Worm (Caenorhabditis elegans) whole organism, L4/young adult: Measurements from ENCODE around the gene C13G5.2.

Experiments used
- W03F9.2 ChIP-seq: fragments of 150-350 bp; optimal IDR thresholded peaks from 2 replicates; lab custom pipeline; 2014; ENCODE audit warnings: missing biosample characterization, missing genetic modification characterization
- dao-5 ChIP-seq: sonication (generic microtip); optimal IDR thresholded peaks from 2 replicates; lab custom pipeline; 2016; ENCODE audit warnings: missing genotype, missing genetic modification characterization, moderate library complexity, missing compliant biosample characterization
- him-1 ChIP-seq: sonication (generic microtip); optimal IDR thresholded peaks from 2 replicates; lab custom pipeline; 2016; ENCODE audit warnings: missing genotype, missing genetic modification reagents, missing genetic modification characterization, missing compliant biosample characterization

ce11 chrIII:8593620-8594019 lies 24.6 kb downstream of the C13G5.2 start, which contains the start of gene C06E1.7:
- TF ChIP-seq him-1 (tag; lab: Kevin White, UChicago) (no peak), W03F9.2 (tag; lab: Kevin White, UChicago) (no peak), dao-5 (tag; lab: Kevin White, UChicago) (no peak)
